Worm (Caenorhabditis elegans) whole organism, L4/young adult: ENCODE data around the gene ppk-3.

Experiments used
- W03F9.2 ChIP-seq: fragments of 150-350 bp; optimal IDR thresholded peaks from 2 replicates; lab custom pipeline; 2014; ENCODE audit warnings: missing biosample characterization, missing genetic modification characterization
- dao-5 ChIP-seq: sonication (generic microtip); optimal IDR thresholded peaks from 2 replicates; lab custom pipeline; 2016; ENCODE audit warnings: missing genotype, missing genetic modification characterization, moderate library complexity, missing compliant biosample characterization

DNA sequence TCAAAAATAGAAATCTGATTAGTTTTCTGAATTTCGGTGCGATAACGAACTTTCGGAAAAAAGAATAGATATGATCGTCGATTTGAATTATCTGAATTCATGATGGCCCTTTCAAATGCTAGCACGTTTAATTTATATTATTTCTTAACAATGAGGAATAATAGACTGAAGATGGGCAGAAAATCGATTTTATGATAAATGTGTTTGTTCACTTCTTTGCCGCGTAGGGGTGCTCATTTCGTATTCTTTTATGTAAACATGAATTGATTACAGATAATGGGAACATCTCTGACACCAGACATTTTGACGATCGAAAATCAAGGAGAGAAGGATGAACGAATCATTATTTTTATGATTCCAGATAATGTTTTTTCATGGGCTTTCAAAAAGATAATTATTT is 2.0 kb upstream of the ppk-3 start, which contains the start of gene F11C1.9:
- TF ChIP-seq W03F9.2: no peak
- TF ChIP-seq dao-5 (tag; lab: Kevin White, UChicago): no peak
